Fruit fly (Drosophila melanogaster) whole organism, prepupa: Measurements from ENCODE around the gene CheB38b.

Experiments used
- Blimp-1 ChIP-seq: fragments of 200-800 bp; sonication (Bioruptor generic); optimal IDR thresholded peaks from 3 replicates; lab custom pipeline; 2017; ENCODE audit warnings: missing biosample characterization, missing genetic modification characterization, mild to moderate bottlenecking, moderate library complexity, missing genetic modification reagents
- CG10669 ChIP-seq: fragments of 200-800 bp; sonication (Bioruptor generic); optimal IDR thresholded peaks from 3 replicates; lab custom pipeline; 2018; ENCODE audit warnings: missing biosample characterization, mild to moderate bottlenecking, missing genetic modification characterization, moderate library complexity
- CG11762 ChIP-seq: fragments of 200-800 bp; sonication (Bioruptor generic); optimal IDR thresholded peaks from 3 replicates; lab custom pipeline; 2016; ENCODE audit warnings: missing biosample characterization, missing genetic modification characterization; ENCODE audit not compliant: insufficient read depth
- CG11902 ChIP-seq: fragments of 200-800 bp; sonication (Bioruptor generic); optimal IDR thresholded peaks from 3 replicates; lab custom pipeline; 2016; ENCODE audit warnings: missing biosample characterization, missing genetic modification characterization
- CG15336 ChIP-seq: fragments of 200-800 bp; sonication (Bioruptor generic); IDR thresholded peaks from 2 replicates; pipeline ENCODE4 v1.3.6; 2022; ENCODE audit warnings: missing biosample characterization, missing genetic modification characterization
- CG3032 ChIP-seq: fragments of 200-800 bp; optimal IDR thresholded peaks from 2 replicates; lab custom pipeline; 2019; ENCODE audit warnings: missing biosample characterization, mild to moderate bottlenecking, missing genetic modification characterization, moderate library complexity
- CG31627 ChIP-seq: fragments of 200-800 bp; sonication (Bioruptor generic); optimal IDR thresholded peaks from 3 replicates; lab custom pipeline; 2016; ENCODE audit warnings: missing biosample characterization, missing genetic modification characterization
- CG32006 ChIP-seq: fragments of 200-800 bp; sonication (Bioruptor generic); optimal IDR thresholded peaks from 3 replicates; lab custom pipeline; 2017; ENCODE audit warnings: missing biosample characterization, mild to moderate bottlenecking, missing genetic modification characterization
- CG34406 ChIP-seq: fragments of 200-800 bp; sonication (Bioruptor generic); optimal IDR thresholded peaks from 3 replicates; lab custom pipeline; 2016; ENCODE audit warnings: missing biosample characterization, missing genetic modification characterization
- CG3919 ChIP-seq: fragments of 200-800 bp; sonication (Bioruptor generic); optimal IDR thresholded peaks from 3 replicates; lab custom pipeline; 2016; ENCODE audit warnings: missing biosample characterization, missing genetic modification characterization
- CG4318 ChIP-seq: fragments of 200-800 bp; sonication (Bioruptor generic); optimal IDR thresholded peaks from 3 replicates; lab custom pipeline; 2017; ENCODE audit warnings: missing biosample characterization, mild to moderate bottlenecking, missing genetic modification characterization
- CG6163 ChIP-seq: fragments of 200-800 bp; sonication (Bioruptor generic); IDR thresholded peaks from 3 replicates; pipeline ENCODE4 v1.3.6; 2022; ENCODE audit warnings: missing biosample characterization, missing genetic modification characterization
- CG6276 ChIP-seq: fragments of 200-800 bp; sonication (Bioruptor generic); optimal IDR thresholded peaks from 2 replicates; lab custom pipeline; 2017; ENCODE audit warnings: missing biosample characterization, mild to moderate bottlenecking, missing genetic modification characterization
- CG6792 ChIP-seq: fragments of 200-800 bp; sonication (Bioruptor generic); optimal IDR thresholded peaks from 3 replicates; lab custom pipeline; 2016; ENCODE audit warnings: missing biosample characterization, missing genetic modification characterization
- CG6854 ChIP-seq: fragments of 200-800 bp; sonication (Bioruptor generic); optimal IDR thresholded peaks from 2 replicates; lab custom pipeline; 2017; ENCODE audit warnings: missing biosample characterization, mild to moderate bottlenecking, missing genetic modification characterization
- CG8319 ChIP-seq: fragments of 200-800 bp; sonication (Bioruptor generic); optimal IDR thresholded peaks from 3 replicates; lab custom pipeline; 2016; ENCODE audit warnings: missing biosample characterization, missing genetic modification characterization
- CG9139 ChIP-seq: fragments of 200-800 bp; sonication (Bioruptor generic); optimal IDR thresholded peaks from 3 replicates; lab custom pipeline; 2017; ENCODE audit warnings: missing biosample characterization, mild to moderate bottlenecking, missing genetic modification characterization
- Eip75B ChIP-seq: fragments of 200-800 bp; sonication (Bioruptor generic); optimal IDR thresholded peaks from 3 replicates; lab custom pipeline; 2016; ENCODE audit warnings: missing biosample characterization, missing genetic modification characterization
- Eip78C ChIP-seq: fragments of 200-800 bp; sonication (Bioruptor generic); peaks from one replicate; lab custom pipeline; 2016; ENCODE audit warnings: missing biosample characterization, missing genetic modification characterization
- Eip93F ChIP-seq: fragments of 200-800 bp; sonication (Bioruptor generic); optimal IDR thresholded peaks from 2 replicates; lab custom pipeline; 2016; ENCODE audit warnings: missing biosample characterization, mild to moderate bottlenecking, missing genetic modification characterization
- Ets21C ChIP-seq: fragments of 200-800 bp; sonication (Bioruptor generic); optimal IDR thresholded peaks from 3 replicates; lab custom pipeline; 2016; ENCODE audit warnings: missing biosample characterization, missing genetic modification characterization
- Gug ChIP-seq: fragments of 200-800 bp; sonication (Bioruptor generic); IDR thresholded peaks from 2 replicates; pipeline ENCODE4 v1.3.6; 2022; ENCODE audit warnings: missing biosample characterization, missing genetic modification characterization
- Hr38 ChIP-seq: sonication (Bioruptor generic); optimal IDR thresholded peaks from 2 replicates; lab custom pipeline; 2016; ENCODE audit warnings: missing biosample characterization, missing genetic modification characterization
- Hr39 ChIP-seq: fragments of 200-800 bp; sonication (Bioruptor generic); optimal IDR thresholded peaks from 2 replicates; lab custom pipeline; 2016; ENCODE audit warnings: missing biosample characterization, missing genetic modification characterization
- Hr4 ChIP-seq: fragments of 200-800 bp; sonication (Bioruptor generic); optimal IDR thresholded peaks from 3 replicates; lab custom pipeline; 2016; ENCODE audit warnings: missing biosample characterization, missing genetic modification characterization
- Lpt ChIP-seq: fragments of 200-800 bp; sonication (Bioruptor generic); optimal IDR thresholded peaks from 3 replicates; lab custom pipeline; 2016; ENCODE audit warnings: missing biosample characterization, missing genetic modification characterization
- Met ChIP-seq: fragments of 200-800 bp; sonication (Bioruptor generic); optimal IDR thresholded peaks from 3 replicates; lab custom pipeline; 2016; ENCODE audit warnings: missing biosample characterization, missing genetic modification characterization
- Smox ChIP-seq: fragments of 200-800 bp; sonication (Bioruptor generic); optimal IDR thresholded peaks from 3 replicates; lab custom pipeline; 2016; ENCODE audit warnings: missing biosample characterization, missing genetic modification characterization
- Sox102F ChIP-seq: fragments of 200-800 bp; sonication (Bioruptor generic); optimal IDR thresholded peaks from 2 replicates; lab custom pipeline; 2016; ENCODE audit warnings: missing biosample characterization, mild to moderate bottlenecking, missing genetic modification characterization
- Sox15 ChIP-seq: fragments of 200-800 bp; sonication (Bioruptor generic); optimal IDR thresholded peaks from 3 replicates; lab custom pipeline; 2016; ENCODE audit warnings: missing biosample characterization, missing genetic modification characterization
- achi ChIP-seq: fragments of 200-800 bp; sonication (Bioruptor generic); optimal IDR thresholded peaks from 3 replicates; lab custom pipeline; 2016; ENCODE audit warnings: missing biosample characterization, missing genetic modification characterization
- acj6 ChIP-seq: fragments of 200-800 bp; sonication (Bioruptor generic); optimal IDR thresholded peaks from 3 replicates; lab custom pipeline; 2016; ENCODE audit warnings: missing biosample characterization, missing genetic modification characterization
- dsx ChIP-seq: fragments of 200-800 bp; optimal IDR thresholded peaks from 3 replicates; lab custom pipeline; 2019; ENCODE audit warnings: missing biosample characterization, mild to moderate bottlenecking, missing genetic modification characterization, moderate library complexity; ENCODE audit not compliant: poor library complexity, severe bottlenecking
- esn ChIP-seq: fragments of 200-800 bp; sonication (Bioruptor generic); optimal IDR thresholded peaks from 2 replicates; lab custom pipeline; 2016; ENCODE audit warnings: missing biosample characterization, mild to moderate bottlenecking, missing genetic modification characterization, moderate library complexity
- fd59A ChIP-seq: fragments of 200-800 bp; sonication (Bioruptor generic); optimal IDR thresholded peaks from 2 replicates; lab custom pipeline; 2017; ENCODE audit warnings: missing biosample characterization, mild to moderate bottlenecking, missing genetic modification characterization, missing genetic modification reagents
- fd85E ChIP-seq: fragments of 200-800 bp; sonication (Bioruptor generic); optimal IDR thresholded peaks from 3 replicates; lab custom pipeline; 2016; ENCODE audit warnings: missing biosample characterization, missing genetic modification characterization
- fkh ChIP-seq: fragments of 200-800 bp; sonication (Bioruptor generic); optimal IDR thresholded peaks from 3 replicates; lab custom pipeline; 2017; ENCODE audit warnings: missing biosample characterization, mild to moderate bottlenecking, missing genetic modification characterization, moderate library complexity
- lz ChIP-seq: fragments of 200-800 bp; sonication (Bioruptor generic); optimal IDR thresholded peaks from 3 replicates; lab custom pipeline; 2016; ENCODE audit warnings: missing biosample characterization, missing genetic modification characterization
- net ChIP-seq: fragments of 200-800 bp; sonication (Bioruptor generic); optimal IDR thresholded peaks from 3 replicates; lab custom pipeline; 2016; ENCODE audit warnings: missing biosample characterization, missing genetic modification characterization
- pdm3 ChIP-seq: fragments of 200-800 bp; sonication (Bioruptor generic); optimal IDR thresholded peaks from 3 replicates; lab custom pipeline; 2016; ENCODE audit warnings: missing biosample characterization, missing genetic modification characterization
- salr ChIP-seq, 2 experiments: fragments of 200-800 bp; sonication (Bioruptor generic); optimal IDR thresholded peaks; 3 replicates each; lab custom pipeline; 2016 to 2018; ENCODE audit warnings: missing biosample characterization in 2 of 2, missing genetic modification characterization in 2 of 2, mild to moderate bottlenecking in 1 of 2
- ss ChIP-seq, 2 experiments: fragments of 200-800 bp; sonication (Bioruptor generic); optimal IDR thresholded peaks; 2 replicates in 1 of 2; 3 replicates in 1 of 2; lab custom pipeline; 2017 to 2018; ENCODE audit warnings: mild to moderate bottlenecking in 2 of 2, missing biosample characterization in 2 of 2, missing genetic modification characterization in 2 of 2, moderate library complexity in 1 of 2
- svp ChIP-seq: fragments of 200-800 bp; sonication (Bioruptor generic); peaks from one replicate; lab custom pipeline; 2016; ENCODE audit warnings: missing biosample characterization, missing genetic modification characterization
- topi ChIP-seq: fragments of 200-800 bp; sonication (Bioruptor generic); optimal IDR thresholded peaks from 3 replicates; lab custom pipeline; 2016; ENCODE audit warnings: missing biosample characterization, missing genetic modification characterization
- vri ChIP-seq: fragments of 200-800 bp; sonication (Bioruptor generic); optimal IDR thresholded peaks from 3 replicates; lab custom pipeline; 2016; ENCODE audit warnings: missing biosample characterization, mild to moderate bottlenecking, missing genetic modification characterization

CheB38b gene

dm6 chr2L:20835501-20835900 is 18.4 kb upstream of the CheB38b start, which contains the start of gene Oseg5:
Gene Oseg5, minus strand, starts transcription at chr2L:20835840.
- no peak for TF ChIP-seq fd59A (GFP tag; lab: Kevin White, UChicago)
- no peak for TF ChIP-seq Eip78C (GFP tag; lab: Kevin White, UChicago)
- TF ChIP-seq achi (GFP tag; lab: Kevin White, UChicago): no peak
- no peak for TF ChIP-seq CG11902 (GFP tag; lab: Kevin White, UChicago)
- TF ChIP-seq CG15336 (GFP tag; lab: Robert Waterston, UW): no peak
- no peak for TF ChIP-seq fkh (GFP tag; lab: Kevin White, UChicago)
- TF ChIP-seq CG6792 (GFP tag; lab: Kevin White, UChicago): no peak

dm6 chr2L:20831060-20831459 is 14.0 kb upstream of the CheB38b start, which contains the start of gene CG31674:
Gene CG31674, plus strand, starts transcription at chr2L:20831262.
- TF ChIP-seq lz (GFP tag; lab: Kevin White, UChicago): no peak
- TF ChIP-seq vri (GFP tag; lab: Kevin White, UChicago): peak; percentile 6

- TF ChIP-seq CG3032 (tag; lab: Kevin White, UChicago) (no peak), Ets21C (no peak), net (GFP tag; lab: Kevin White, UChicago) (no peak), CG32006 (GFP tag; lab: Kevin White, UChicago) (no peak), Met (GFP tag; lab: Kevin White, UChicago) (peak; percentile 7), CG34406 (GFP tag; lab: Kevin White, UChicago) (no peak), esn (GFP tag; lab: Kevin White, UChicago) (peak; percentile 34), Smox (GFP tag; lab: Kevin White, UChicago) (peak; percentile 18), Eip75B (peak; percentile 2), CG6163 (no peak), fd59A (GFP tag; lab: Kevin White, UChicago) (no peak), CG11762 (GFP tag; lab: Kevin White, UChicago) (no peak), Gug (no peak), topi (GFP tag; lab: Kevin White, UChicago) (peak; percentile 9), CG11902 (GFP tag; lab: Kevin White, UChicago) (no peak), CG10669 (GFP tag; lab: Kevin White, UChicago) (no peak), vri (GFP tag; lab: Kevin White, UChicago) (peak; percentile 34), pdm3 (GFP tag; lab: Kevin White, UChicago) (peak; percentile 23), salr (GFP tag; optimal IDR thresholded peaks at IDR 0.05; lab: Kevin White, UChicago) (no peak), CG6854 (GFP tag; lab: Kevin White, UChicago) (no peak), CG8319 (no peak), acj6 (GFP tag; lab: Kevin White, UChicago) (no peak), CG6276 (no peak), CG4318 (no peak), Hr39 (GFP tag; lab: Kevin White, UChicago) (no peak), Lpt (GFP tag; lab: Kevin White, UChicago) (no peak), CG15336 (GFP tag; lab: Robert Waterston, UW) (no peak), lz (GFP tag; lab: Kevin White, UChicago) (no peak), Sox102F (GFP tag; lab: Kevin White, UChicago) (no peak), Hr4 (GFP tag; lab: Kevin White, UChicago) (peak; percentile 6), dsx (no peak), Sox15 (no peak), CG9139 (GFP tag; lab: Kevin White, UChicago) (no peak), fkh (GFP tag; lab: Kevin White, UChicago) (no peak), Hr38 (GFP tag; lab: Kevin White, UChicago) (no peak), fd85E (GFP tag; lab: Kevin White, UChicago) (no peak), svp (GFP tag; lab: Kevin White, UChicago) (no peak), achi (GFP tag; lab: Kevin White, UChicago) (no peak), Eip93F (GFP tag; lab: Kevin White, UChicago) (no peak), CG6792 (GFP tag; lab: Kevin White, UChicago) (no peak), ss (GFP tag; optimal IDR thresholded peaks at IDR 0.05; lab: Kevin White, UChicago) (no peak), Blimp-1 (GFP tag; lab: Kevin White, UChicago) (no peak), CG3919 (GFP tag; lab: Kevin White, UChicago) (no peak), CG31627 (GFP tag; lab: Kevin White, UChicago) (no peak)
Observed at dm6 chr2L:20829755-20830396, 12.8 kb upstream of the CheB38b start.
